Fruit fly (Drosophila melanogaster): Measurements from ENCODE around the gene CG8851.

Gene CG8851

dm6 chr2L:3569892-3570291, 50.4 kb downstream of the CG8851 start:
- peak; percentile 25 for TF ChIP-seq Snoo (tag; optimal IDR thresholded peaks at IDR 0.05)
- TF ChIP-seq CG14655 (GFP tag; optimal IDR thresholded peaks at IDR 0.05), result no peak
- no peak for TF ChIP-seq rn (GFP tag; IDR thresholded peaks at IDR 0.05)
- TF ChIP-seq CG15710 (tag; optimal IDR thresholded peaks at IDR 0.05), result no peak
- no peak for TF ChIP-seq fd96Ca (GFP tag; IDR thresholded peaks at IDR 0.05)
- no peak for TF ChIP-seq gl (tag; optimal IDR thresholded peaks at IDR 0.05)

- no peak for TF ChIP-seq CG34367 (tag; optimal IDR thresholded peaks at IDR 0.05)
- TF ChIP-seq CG4496 (GFP tag; IDR thresholded peaks at IDR 0.05), result no peak
- no peak for TF ChIP-seq rn (GFP tag; IDR thresholded peaks at IDR 0.05)
- TF ChIP-seq Ets98B (GFP tag; IDR thresholded peaks at IDR 0.05), result no peak
Measured at dm6 chr2L:3570566-3570965, 51.1 kb downstream of the CG8851 start.

dm6 chr2L:3571457-3571856, 52.0 kb downstream of the CG8851 start:
- no peak for TF ChIP-seq CG8301 (tag; optimal IDR thresholded peaks at IDR 0.05)
- TF ChIP-seq rn (GFP tag; IDR thresholded peaks at IDR 0.05), result no peak
- no peak for TF ChIP-seq CG15710 (tag; optimal IDR thresholded peaks at IDR 0.05)
- no peak for TF ChIP-seq CG4496 (GFP tag; IDR thresholded peaks at IDR 0.05)
- no peak for TF ChIP-seq gl (tag; optimal IDR thresholded peaks at IDR 0.05)
- TF ChIP-seq CG10348 (GFP tag; IDR thresholded peaks at IDR 0.05), result no peak
- TF ChIP-seq CG32121 (GFP tag; IDR thresholded peaks at IDR 0.05), result no peak
- no peak for TF ChIP-seq CG34367 (tag; optimal IDR thresholded peaks at IDR 0.05)
- TF ChIP-seq Pif1A (GFP tag; optimal IDR thresholded peaks at IDR 0.05), result no peak
- no peak for TF ChIP-seq CG17806 (tag; optimal IDR thresholded peaks at IDR 0.05)
- TF ChIP-seq Pif1B (GFP tag; optimal IDR thresholded peaks at IDR 0.05), result no peak
- no peak for TF ChIP-seq CG14655 (GFP tag; optimal IDR thresholded peaks at IDR 0.05)
- TF ChIP-seq EcR (GFP tag; optimal IDR thresholded peaks at IDR 0.05), result no peak
- no peak for TF ChIP-seq CG9948 (tag; optimal IDR thresholded peaks at IDR 0.05)
- no peak for TF ChIP-seq CG8159 (tag; optimal IDR thresholded peaks at IDR 0.05)
- TF ChIP-seq CG12605 (GFP tag; IDR thresholded peaks at IDR 0.05), result no peak
- no peak for TF ChIP-seq Ets98B (GFP tag; IDR thresholded peaks at IDR 0.05)
- TF ChIP-seq CG13204 (GFP tag; optimal IDR thresholded peaks at IDR 0.05), result no peak

All from whole organism, pupa.